Worm (Caenorhabditis elegans) whole organism, young adult: ENCODE results near the gene T26H8.4.

Source experiments
- C17E4.6 ChIP-seq: fragments of 200-800 bp; sonication (Bioruptor generic); IDR thresholded peaks from 2 replicates; pipeline ENCODE4 v1.3.6; 2022; ENCODE audit warnings: missing genetic modification reagents, missing genetic modification characterization, missing compliant biosample characterization
- F10E7.11 ChIP-seq: sonication (generic microtip); optimal IDR thresholded peaks from 2 replicates; lab custom pipeline; 2017; ENCODE audit warnings: mild to moderate bottlenecking, missing genetic modification characterization, moderate library complexity, missing compliant biosample characterization
- F23B12.7 ChIP-seq: sonication (generic microtip); optimal IDR thresholded peaks from 2 replicates; lab custom pipeline; 2017; ENCODE audit warnings: missing genetic modification characterization, mild to moderate bottlenecking, missing compliant biosample characterization, antibody characterized with exemption, moderate library complexity; ENCODE audit not compliant: insufficient read depth
- F39B2.1 ChIP-seq: fragments of 200-800 bp; sonication (Bioruptor generic); IDR thresholded peaks from 2 replicates; pipeline ENCODE4 v1.3.6; 2022; ENCODE audit warnings: missing genetic modification reagents, missing genetic modification characterization, missing compliant biosample characterization
- F57A8.1 ChIP-seq: fragments of 200-800 bp; sonication (Bioruptor generic); optimal IDR thresholded peaks from 2 replicates; lab custom pipeline; 2018; ENCODE audit warnings: mild to moderate bottlenecking, missing genetic modification characterization, moderate library complexity, missing compliant biosample characterization
- Y53F4B.3 ChIP-seq: fragments of 200-800 bp; sonication (Bioruptor generic); IDR thresholded peaks from 2 replicates; pipeline ENCODE4 v1.3.6; 2022; ENCODE audit warnings: missing genetic modification reagents, missing genetic modification characterization, missing compliant biosample characterization
- ZK185.1 ChIP-seq: sonication (generic microtip); optimal IDR thresholded peaks from 2 replicates; lab custom pipeline; 2016; ENCODE audit warnings: mild to moderate bottlenecking, missing genetic modification characterization, missing compliant biosample characterization; ENCODE audit not compliant: poor library complexity, severe bottlenecking
- akir-1 ChIP-seq: fragments of 200-800 bp; sonication (Bioruptor generic); optimal IDR thresholded peaks from 2 replicates; lab custom pipeline; 2018; ENCODE audit warnings: mild to moderate bottlenecking, missing genetic modification characterization, moderate library complexity, missing compliant biosample characterization
- aptf-3 ChIP-seq: fragments of 200-800 bp; sonication (Bioruptor generic); IDR thresholded peaks from 2 replicates; pipeline ENCODE4 v1.3.6; 2022; ENCODE audit warnings: missing genetic modification characterization, missing compliant biosample characterization
- atf-7 ChIP-seq: sonication (generic microtip); optimal IDR thresholded peaks from 2 replicates; lab custom pipeline; 2017; ENCODE audit warnings: mild to moderate bottlenecking, missing genetic modification characterization, missing compliant biosample characterization
- ceh-79 ChIP-seq: sonication (generic microtip); optimal IDR thresholded peaks from 2 replicates; lab custom pipeline; 2017; ENCODE audit warnings: mild to moderate bottlenecking, missing genetic modification characterization, missing compliant biosample characterization
- ceh-91 ChIP-seq: fragments of 200-800 bp; sonication (Bioruptor generic); IDR thresholded peaks from 2 replicates; pipeline ENCODE4 v1.3.6; 2022; ENCODE audit warnings: missing genetic modification reagents, missing genetic modification characterization, missing compliant biosample characterization
- dpl-1 ChIP-seq: fragments of 150-350 bp; optimal IDR thresholded peaks from 2 replicates; lab custom pipeline; 2014; ENCODE audit warnings: missing biosample characterization, missing genetic modification reagents, missing genetic modification characterization
- efl-1 ChIP-seq: fragments of 150-350 bp; optimal IDR thresholded peaks from 2 replicates; lab custom pipeline; 2014; ENCODE audit warnings: missing biosample characterization, missing genetic modification reagents, missing genetic modification characterization
- ets-4 ChIP-seq: fragments of 200-800 bp; sonication (Bioruptor generic); optimal IDR thresholded peaks from 2 replicates; lab custom pipeline; 2018; ENCODE audit warnings: mild to moderate bottlenecking, missing genetic modification characterization, missing compliant biosample characterization
- him-1 ChIP-seq: sonication (generic microtip); optimal IDR thresholded peaks from 2 replicates; lab custom pipeline; 2016; ENCODE audit warnings: missing genotype, missing genetic modification reagents, missing genetic modification characterization, missing compliant biosample characterization
- hmg-20 ChIP-seq: fragments of 200-800 bp; sonication (Bioruptor generic); IDR thresholded peaks from 2 replicates; pipeline ENCODE4 v1.3.6; 2022; ENCODE audit warnings: missing genetic modification reagents, missing genetic modification characterization, missing compliant biosample characterization
- lag-1 ChIP-seq: fragments of 200-800 bp; sonication (Bioruptor generic); IDR thresholded peaks from 2 replicates; pipeline ENCODE4 v1.3.6; 2022; ENCODE audit warnings: missing genetic modification reagents, missing genetic modification characterization, missing compliant biosample characterization
- lin-35 ChIP-seq, 3 experiments: fragments of 150-350 bp in 2 of 3; sonication (generic microtip) in 1 of 3; optimal IDR thresholded peaks; 2 replicates each; lab custom pipeline; 2014 to 2018; ENCODE audit warnings: missing biosample characterization in 3 of 3, missing genetic modification characterization in 3 of 3, missing genetic modification reagents in 3 of 3
- lsy-27 ChIP-seq: sonication (generic microtip); optimal IDR thresholded peaks from 2 replicates; lab custom pipeline; 2017; ENCODE audit warnings: missing genetic modification characterization, mild to moderate bottlenecking, missing compliant biosample characterization, antibody characterized with exemption, missing genotype, borderline replicate concordance; ENCODE audit not compliant: insufficient read depth
- madf-10 ChIP-seq: sonication (generic microtip); optimal IDR thresholded peaks from 2 replicates; lab custom pipeline; 2016; ENCODE audit warnings: mild to moderate bottlenecking, missing genetic modification characterization, missing compliant biosample characterization
- madf-6 ChIP-seq: fragments of 200-800 bp; sonication (Bioruptor generic); IDR thresholded peaks from 2 replicates; pipeline ENCODE4 v1.3.6; 2022; ENCODE audit warnings: missing genetic modification reagents, missing genetic modification characterization, missing compliant biosample characterization
- mcd-1 ChIP-seq: fragments of 200-800 bp; sonication (Bioruptor generic); IDR thresholded peaks from 2 replicates; pipeline ENCODE4 v1.3.6; 2022; ENCODE audit warnings: missing genetic modification reagents, missing genetic modification characterization, missing compliant biosample characterization
- mel-28 ChIP-seq: sonication (generic microtip); optimal IDR thresholded peaks from 2 replicates; lab custom pipeline; 2016; ENCODE audit warnings: borderline replicate concordance, mild to moderate bottlenecking, missing genetic modification characterization, missing compliant biosample characterization
- mxl-1 ChIP-seq: sonication (generic microtip); optimal IDR thresholded peaks from 2 replicates; lab custom pipeline; 2016; ENCODE audit warnings: missing genetic modification characterization, missing compliant biosample characterization
- nhr-120 ChIP-seq: fragments of 200-800 bp; sonication (Bioruptor generic); IDR thresholded peaks from 2 replicates; pipeline ENCODE4 v1.3.6; 2022; ENCODE audit warnings: missing genetic modification characterization, missing compliant biosample characterization
- nhr-27 ChIP-seq: fragments of 200-800 bp; sonication (Bioruptor generic); optimal IDR thresholded peaks from 2 replicates; lab custom pipeline; 2018; ENCODE audit warnings: mild to moderate bottlenecking, missing genetic modification characterization, moderate library complexity, missing compliant biosample characterization
- nhr-90 ChIP-seq: sonication (generic microtip); optimal IDR thresholded peaks from 2 replicates; lab custom pipeline; 2016; ENCODE audit warnings: missing genotype, mild to moderate bottlenecking, missing genetic modification characterization, missing compliant biosample characterization
- pha-4 ChIP-seq: fragments of 150-350 bp; sonication (generic microtip); optimal IDR thresholded peaks from 2 replicates; lab custom pipeline; 2014; ENCODE audit warnings: missing biosample characterization, missing genetic modification reagents, missing genetic modification characterization
- rec-8 ChIP-seq, 2 experiments: sonication (generic microtip); optimal IDR thresholded peaks; 2 replicates each; lab custom pipeline; 2016; ENCODE audit warnings: mild to moderate bottlenecking in 2 of 2, missing genetic modification characterization in 2 of 2, missing genetic modification reagents in 2 of 2, missing genotype in 2 of 2, missing biosample characterization in 1 of 2, missing compliant biosample characterization in 1 of 2, moderate library complexity in 1 of 2
- sdz-38 ChIP-seq: sonication (generic microtip); optimal IDR thresholded peaks from 2 replicates; lab custom pipeline; 2016; ENCODE audit warnings: missing genotype, missing genetic modification characterization, missing compliant biosample characterization
- snpc-1.3 ChIP-seq: sonication (generic microtip); optimal IDR thresholded peaks from 2 replicates; lab custom pipeline; 2017; ENCODE audit warnings: missing genetic modification characterization, mild to moderate bottlenecking, missing compliant biosample characterization, antibody characterized with exemption, moderate library complexity, missing genotype, missing genetic modification reagents; ENCODE audit not compliant: insufficient read depth
- somi-1 ChIP-seq: fragments of 200-800 bp; sonication (Bioruptor generic); optimal IDR thresholded peaks from 2 replicates; lab custom pipeline; 2018; ENCODE audit warnings: mild to moderate bottlenecking, missing genetic modification characterization, missing compliant biosample characterization
- tbx-9 ChIP-seq: sonication (generic microtip); optimal IDR thresholded peaks from 2 replicates; lab custom pipeline; 2016; ENCODE audit warnings: borderline replicate concordance, missing genetic modification characterization, inconsistent platforms, missing compliant biosample characterization
- ztf-26 ChIP-seq: sonication (generic microtip); optimal IDR thresholded peaks from 2 replicates; lab custom pipeline; 2017; ENCODE audit warnings: missing genetic modification characterization, missing compliant biosample characterization
- ztf-3 ChIP-seq: fragments of 200-800 bp; sonication (Bioruptor generic); optimal IDR thresholded peaks from 2 replicates; lab custom pipeline; 2018; ENCODE audit warnings: mild to moderate bottlenecking, missing genetic modification characterization, missing compliant biosample characterization

T26H8.4 gene

ce11 chrV:15276915-15277314, 29.7 kb downstream of the T26H8.4 start, which contains the start of gene srw-17:
TSS of gene srw-17 (minus strand) at chrV:15277015.
- TF ChIP-seq efl-1 (GFP tag; lab: Kevin White, UChicago) (no peak), nhr-27 (tag; lab: Kevin White, UChicago) (no peak), mcd-1 (GFP tag; lab: Robert Waterston, UW) (no peak), madf-10 (tag; lab: Kevin White, UChicago) (no peak), somi-1 (GFP tag; lab: Kevin White, UChicago) (no peak), F57A8.1 (GFP tag; lab: Kevin White, UChicago) (no peak), lag-1 (GFP tag; lab: Robert Waterston, UW) (no peak), ztf-26 (tag; lab: Kevin White, UChicago) (no peak), lsy-27 (tag; lab: Kevin White, UChicago) (no peak)

DNA sequence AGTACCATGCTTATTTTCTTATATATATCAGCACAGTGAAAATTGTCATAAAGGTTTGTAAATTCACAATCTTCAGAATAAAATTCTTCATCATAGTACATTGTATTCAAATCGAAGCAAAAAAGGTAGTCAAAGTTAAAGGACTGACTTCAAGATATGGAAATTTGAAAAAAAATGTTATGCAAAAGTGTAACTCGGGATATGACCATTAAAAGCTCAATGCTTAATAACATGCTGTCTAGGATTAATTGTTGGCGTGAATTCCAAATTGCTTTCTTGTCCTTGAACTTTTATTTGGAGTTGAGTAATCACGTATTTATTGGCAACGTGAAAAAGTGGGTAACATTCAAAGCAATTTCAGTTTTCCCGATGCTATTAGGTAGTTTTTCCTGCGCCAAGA, 31.9 kb downstream of the T26H8.4 start, which contains the start of gene srw-16:
Gene srw-16 (minus strand): TSS at position 101 of the 400 bp plus-strand sequence.
- TF ChIP-seq him-1 (tag; lab: Kevin White, UChicago) (no peak), F10E7.11 (no peak), mel-28 (tag; lab: Kevin White, UChicago) (no peak), ZK185.1 (tag; lab: Kevin White, UChicago) (no peak), F23B12.7 (tag; lab: Kevin White, UChicago) (no peak), dpl-1 (GFP tag; lab: Kevin White, UChicago) (no peak), atf-7 (no peak), pha-4 (tag; lab: Kevin White, UChicago) (no peak), nhr-90 (no peak), ets-4 (GFP tag; lab: Kevin White, UChicago) (no peak), rec-8 (tag; optimal IDR thresholded peaks at IDR 0.05; lab: Kevin White, UChicago) (no peak), ceh-79 (tag; lab: Kevin White, UChicago) (no peak)

ce11 chrV:15272263-15272662, 34.4 kb downstream of the T26H8.4 start, which contains the start of gene T10H4.4:
TSS of gene T10H4.4 (minus strand) at chrV:15272363.
- TF ChIP-seq Y53F4B.3 (GFP tag; lab: Robert Waterston, UW): no peak
- TF ChIP-seq lin-35 (GFP tag; optimal IDR thresholded peaks at IDR 0.05; lab: Kevin White, UChicago): no peak
- TF ChIP-seq nhr-120 (GFP tag; lab: Robert Waterston, UW): no peak
- no peak for TF ChIP-seq sdz-38
- no peak for TF ChIP-seq aptf-3 (GFP tag; lab: Robert Waterston, UW)
- TF ChIP-seq ceh-91 (GFP tag; lab: Robert Waterston, UW): no peak
- no peak for TF ChIP-seq F57A8.1 (GFP tag; lab: Kevin White, UChicago)
- no peak for TF ChIP-seq akir-1 (GFP tag; lab: Kevin White, UChicago)
- no peak for TF ChIP-seq mxl-1 (tag; lab: Kevin White, UChicago)
- TF ChIP-seq ztf-3 (GFP tag; lab: Kevin White, UChicago): no peak
- no peak for TF ChIP-seq snpc-1.3 (tag; lab: Kevin White, UChicago)
- TF ChIP-seq tbx-9: no peak
- TF ChIP-seq hmg-20 (GFP tag; lab: Robert Waterston, UW): no peak

DNA sequence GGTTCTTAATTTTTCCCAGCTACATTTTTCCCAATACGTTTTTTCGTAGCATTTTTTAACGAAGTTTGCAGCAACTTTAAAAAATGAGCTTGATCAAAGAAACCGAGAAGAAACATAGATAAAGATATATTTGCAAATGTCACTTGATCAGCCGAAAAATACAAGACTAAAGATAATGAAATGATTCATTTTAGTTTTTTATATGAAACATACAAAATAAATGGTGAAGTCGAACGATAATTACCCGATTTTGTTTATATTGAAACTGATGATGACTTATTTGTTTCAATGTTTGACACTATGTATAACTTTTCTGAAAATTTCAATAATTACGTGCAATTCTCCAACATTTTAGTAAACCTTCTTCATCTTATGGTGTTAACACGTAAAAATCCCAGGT, 38.3 kb downstream of the T26H8.4 start, which contains the start of gene srw-22:
Gene srw-22 (plus strand): TSS at position 301 of the 400 bp plus-strand sequence.
- no peak for TF ChIP-seq nhr-120 (GFP tag; lab: Robert Waterston, UW)
- no peak for TF ChIP-seq madf-6
- no peak for TF ChIP-seq efl-1 (GFP tag; lab: Kevin White, UChicago)
- no peak for TF ChIP-seq ZK185.1 (tag; lab: Kevin White, UChicago)
- no peak for TF ChIP-seq C17E4.6 (GFP tag; lab: Robert Waterston, UW)
- TF ChIP-seq F39B2.1 (GFP tag; lab: Robert Waterston, UW): no peak
- TF ChIP-seq, all 124 proteins: peak for 0
